Worm (Caenorhabditis elegans) whole organism, late embryonic: Measurements from ENCODE around the gene W07B8.4.

Experiments
- C08G9.2 ChIP-seq: sonication (generic microtip); optimal IDR thresholded peaks from 2 replicates; lab custom pipeline; 2016; ENCODE audit warnings: mild to moderate bottlenecking, missing genetic modification characterization, moderate library complexity, missing compliant biosample characterization
- ama-1 ChIP-seq: fragments of 150-350 bp; optimal IDR thresholded peaks from 2 replicates; lab custom pipeline; 2014
- ceh-18 ChIP-seq: sonication (generic microtip); optimal IDR thresholded peaks from 2 replicates; lab custom pipeline; 2016; ENCODE audit warnings: missing genetic modification characterization, missing compliant biosample characterization
- dmd-4 ChIP-seq: sonication (generic microtip); optimal IDR thresholded peaks from 2 replicates; lab custom pipeline; 2016; ENCODE audit warnings: borderline replicate concordance, missing genetic modification characterization, missing compliant biosample characterization
- elt-2 ChIP-seq: sonication (generic microtip); optimal IDR thresholded peaks from 2 replicates; lab custom pipeline; 2016; ENCODE audit warnings: missing genetic modification reagents, missing genetic modification characterization, missing compliant biosample characterization
- fkh-10 ChIP-seq: fragments of 150-350 bp; optimal IDR thresholded peaks from 2 replicates; lab custom pipeline; 2014; ENCODE audit warnings: missing biosample characterization, missing genetic modification reagents, missing genetic modification characterization
- nhr-11 ChIP-seq: fragments of 150-350 bp; optimal IDR thresholded peaks from 2 replicates; lab custom pipeline; 2014; ENCODE audit warnings: missing biosample characterization, missing genetic modification characterization
- pax-1 ChIP-seq: fragments of 150-350 bp; optimal IDR thresholded peaks from 2 replicates; lab custom pipeline; 2014; ENCODE audit warnings: missing biosample characterization, missing genetic modification characterization
- pros-1 ChIP-seq: fragments of 150-350 bp; optimal IDR thresholded peaks from 2 replicates; lab custom pipeline; 2014; ENCODE audit warnings: missing biosample characterization, missing genetic modification reagents, missing genetic modification characterization
- sdc-2 ChIP-seq: sonication (generic microtip); optimal IDR thresholded peaks from 2 replicates; lab custom pipeline; 2016; ENCODE audit warnings: missing genotype, missing genetic modification characterization, missing compliant biosample characterization
- unc-86 ChIP-seq: sonication (generic microtip); optimal IDR thresholded peaks from 2 replicates; lab custom pipeline; 2016; ENCODE audit warnings: missing genetic modification characterization, missing compliant biosample characterization

DNA sequence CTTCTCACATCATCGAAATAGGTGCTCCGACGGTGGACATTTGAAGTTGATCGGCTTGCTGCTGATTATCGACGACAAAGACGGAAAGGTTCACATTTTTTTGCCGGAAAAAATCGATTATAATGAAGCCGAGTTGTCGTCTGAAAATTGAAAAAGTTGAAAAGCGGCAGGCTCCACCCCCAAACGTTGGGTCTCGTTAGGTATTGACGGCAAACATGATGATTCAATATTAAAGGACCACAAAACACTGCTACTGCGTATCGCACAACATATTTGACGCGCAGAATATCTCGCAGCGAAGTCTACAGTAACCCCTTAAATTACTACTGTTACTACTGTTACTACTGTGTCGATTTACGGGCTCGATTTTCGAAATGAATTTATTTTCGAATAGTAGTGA is 26.5 kb upstream of the W07B8.4 start:
- TF ChIP-seq fkh-10 (GFP tag; lab: Kevin White, UChicago) (no peak), nhr-11 (tag; lab: Kevin White, UChicago) (no peak), C08G9.2 (tag; lab: Kevin White, UChicago) (no peak), dmd-4 (tag; lab: Kevin White, UChicago) (no peak), pros-1 (no peak), unc-86 (tag; lab: Kevin White, UChicago) (no peak), ama-1 (lab: Kevin White, UChicago) (peak; percentile 56), ceh-18 (tag; lab: Kevin White, UChicago) (no peak), pax-1 (tag; lab: Kevin White, UChicago) (no peak), sdc-2 (tag; lab: Kevin White, UChicago) (no peak), elt-2 (tag; lab: Kevin White, UChicago) (no peak)
